Fruit fly (Drosophila melanogaster) whole organism, wandering third instar larva: ENCODE measurements around the gene CG14294.

Experiments
- Dfd ChIP-seq: fragments of >200 bp; optimal IDR thresholded peaks from 2 replicates; lab custom pipeline; 2017; ENCODE audit warnings: missing biosample characterization, missing genetic modification characterization
- HLH106 ChIP-seq: fragments of 200-800 bp; optimal IDR thresholded peaks from 3 replicates; lab custom pipeline; 2019; ENCODE audit warnings: missing biosample characterization, mild to moderate bottlenecking, missing genetic modification characterization, moderate library complexity
- Hnf4 ChIP-seq: fragments of 200-800 bp; sonication (Bioruptor generic); optimal IDR thresholded peaks from 2 replicates; lab custom pipeline; 2016; ENCODE audit warnings: missing biosample characterization, mild to moderate bottlenecking, missing genetic modification characterization
- Jra ChIP-seq: sonication (Bioruptor generic); optimal IDR thresholded peaks from 2 replicates; lab custom pipeline; 2016; ENCODE audit warnings: missing biosample characterization, missing genetic modification characterization
- br ChIP-seq: fragments of 200-800 bp; sonication (Bioruptor generic); optimal IDR thresholded peaks from 2 replicates; lab custom pipeline; 2016; ENCODE audit warnings: missing biosample characterization, missing genetic modification characterization
- fru ChIP-seq: fragments of 200-800 bp; sonication (Bioruptor generic); optimal IDR thresholded peaks from 3 replicates; lab custom pipeline; 2016; ENCODE audit warnings: missing biosample characterization, mild to moderate bottlenecking, missing genetic modification characterization
- h ChIP-seq: fragments of 200-800 bp; sonication (Bioruptor generic); optimal IDR thresholded peaks from 3 replicates; lab custom pipeline; 2016; ENCODE audit warnings: missing biosample characterization, mild to moderate bottlenecking, missing genetic modification characterization
- pan ChIP-seq: fragments of >200 bp; optimal IDR thresholded peaks from 2 replicates; lab custom pipeline; 2017
- psq ChIP-seq: fragments of 200-800 bp; sonication (Bioruptor generic); optimal IDR thresholded peaks from 3 replicates; lab custom pipeline; 2017; ENCODE audit warnings: missing biosample characterization, mild to moderate bottlenecking, missing genetic modification characterization, moderate library complexity
- sage ChIP-seq: fragments of 200-800 bp; sonication (Bioruptor generic); optimal IDR thresholded peaks from 2 replicates; lab custom pipeline; 2016; ENCODE audit warnings: missing biosample characterization, mild to moderate bottlenecking, missing genetic modification characterization

DNA sequence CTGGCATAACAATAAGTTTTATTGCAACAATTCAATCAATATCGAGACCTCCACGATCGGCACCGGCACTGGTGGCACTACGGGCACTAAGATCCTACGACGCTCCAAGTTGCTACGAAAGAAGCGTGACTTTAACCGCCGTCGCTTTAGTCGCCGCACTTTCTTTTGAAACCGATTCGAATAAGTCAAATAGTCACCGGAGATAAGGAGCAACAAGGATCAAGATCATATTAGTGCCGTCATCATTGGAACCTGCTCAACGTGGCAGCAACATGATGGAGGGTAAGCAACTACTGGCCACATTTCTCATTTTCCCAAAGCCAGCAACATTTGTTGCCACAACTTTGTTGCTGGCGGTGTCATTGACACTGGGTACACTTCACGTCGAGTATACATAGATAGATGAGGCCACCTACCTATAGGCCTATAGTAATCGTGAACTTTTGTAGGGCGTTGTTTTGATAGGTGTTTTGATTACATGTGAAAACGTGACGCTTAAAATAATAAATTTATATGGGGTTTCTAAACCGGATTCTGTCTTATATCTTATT is 13.7 kb upstream of the CG14294 start:
- no peak for TF ChIP-seq HLH106 (tag; lab: Kevin White, UChicago)
- no peak for TF ChIP-seq psq
- TF ChIP-seq Jra = no peak
- TF ChIP-seq br (GFP tag; lab: Kevin White, UChicago) = no peak
- no peak for TF ChIP-seq h (GFP tag; lab: Kevin White, UChicago)
- TF ChIP-seq sage (GFP tag; lab: Kevin White, UChicago) = no peak
- TF ChIP-seq fru (GFP tag; lab: Kevin White, UChicago) = no peak
- TF ChIP-seq pan (lab: Kevin White, UChicago) = no peak
- TF ChIP-seq Hnf4 (GFP tag; lab: Kevin White, UChicago) = no peak
- TF ChIP-seq Dfd (GFP tag; lab: Kevin White, UChicago) = no peak
